Fruit fly (Drosophila melanogaster): Measurements from ENCODE around the gene twin.

twin gene

DNA sequence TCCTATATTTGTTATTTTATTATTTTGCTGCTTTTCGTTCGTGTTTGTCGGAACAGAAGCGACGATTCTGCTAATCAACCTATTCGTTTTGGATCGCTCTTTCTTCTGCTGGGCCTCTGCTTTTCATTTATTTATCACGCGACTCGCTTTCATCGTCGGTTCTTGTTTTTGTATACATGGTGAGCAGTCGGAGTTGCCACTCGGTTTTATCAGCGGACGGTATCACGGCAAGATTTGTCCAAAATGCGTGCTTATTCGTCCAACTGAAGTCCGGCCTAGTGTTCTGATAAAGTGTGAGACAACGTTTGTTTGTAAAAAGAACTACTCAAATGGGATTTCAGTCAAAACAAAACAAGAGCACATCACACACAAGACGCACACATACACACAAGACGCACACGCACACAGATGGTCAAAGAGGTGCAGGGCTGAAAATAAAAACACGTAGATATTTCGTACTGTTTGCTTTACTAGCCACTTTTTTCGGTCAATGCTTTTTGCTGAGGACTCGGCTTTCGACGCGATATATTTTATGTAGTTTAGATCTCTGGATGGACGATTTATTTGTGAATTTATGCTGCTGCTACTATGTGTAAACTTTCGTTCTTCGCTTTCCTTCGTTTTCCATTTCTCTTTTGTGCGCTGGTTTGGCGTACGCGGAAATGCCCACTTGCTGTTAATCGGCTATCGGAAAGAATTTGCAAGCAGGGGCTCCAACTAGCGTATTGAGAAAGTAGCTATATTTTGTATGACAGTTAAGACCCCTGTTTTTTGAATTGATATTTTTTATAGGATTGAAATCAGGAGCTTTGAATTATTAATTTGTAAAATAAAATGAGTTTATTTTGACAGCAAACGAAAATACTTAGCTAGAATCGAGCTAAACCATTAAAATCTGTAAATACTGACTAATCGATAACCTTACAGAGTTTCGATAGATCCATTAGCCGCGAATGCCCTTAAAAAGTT is at the start of gene twin (continued):
- TF ChIP-seq ham (GFP tag; IDR thresholded peaks at IDR 0.05) = no peak
- TF ChIP-seq CG10209 (GFP tag; optimal IDR thresholded peaks at IDR 0.05) = peak; percentile 11
- no peak for TF ChIP-seq CG11398 (GFP tag; optimal IDR thresholded peaks at IDR 0.05)

DNA sequence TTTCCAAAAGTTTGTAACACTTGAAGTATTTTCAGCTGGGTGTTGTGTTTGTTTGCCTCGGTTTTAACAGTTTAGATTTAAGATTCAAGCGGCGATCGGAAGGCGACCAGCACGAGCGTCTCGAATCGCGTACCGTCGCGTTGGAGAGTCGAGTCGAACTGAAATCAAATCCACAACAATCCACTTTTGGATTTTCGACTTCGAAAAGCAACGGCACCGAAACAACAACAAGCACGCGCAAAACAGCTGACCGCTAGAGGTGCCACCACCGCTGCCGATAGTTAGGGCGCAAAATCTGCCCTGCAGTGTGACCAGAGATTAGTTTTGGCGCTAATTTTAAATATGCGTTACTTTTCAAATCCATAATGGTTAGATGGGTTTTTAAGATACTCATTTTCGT is 49.3 kb upstream of the twin start, which contains the start of gene jar:
TSS of gene jar (minus strand) at position 163 of the 400 bp plus-strand sequence.
- TF ChIP-seq chm (GFP tag; IDR thresholded peaks at IDR 0.05) (peak; percentile 89), dati (GFP tag; IDR thresholded peaks at IDR 0.05) (no peak), chif (GFP tag; optimal IDR thresholded peaks at IDR 0.05) (no peak), Lhr (GFP tag; optimal IDR thresholded peaks at IDR 0.05) (peak; percentile 66), Sox100B (GFP tag; optimal IDR thresholded peaks at IDR 0.05) (no peak), CG2116 (GFP tag; optimal IDR thresholded peaks at IDR 0.05) (peak; percentile 83), hth (optimal IDR thresholded peaks at IDR 0.05) (no peak), zfh1 (GFP tag; IDR thresholded peaks at IDR 0.05) (peak; percentile 29; the same call in 1 of the 3 replicates), al (GFP tag; IDR thresholded peaks at IDR 0.05) (no peak), wek (GFP tag; optimal IDR thresholded peaks at IDR 0.05) (peak; percentile 65), tap (tag; optimal IDR thresholded peaks at IDR 0.05) (no peak), Hey (tag; optimal IDR thresholded peaks at IDR 0.05) (peak; percentile 21), ab (GFP tag; optimal IDR thresholded peaks at IDR 0.05) (no peak), CG9932 (GFP tag; IDR thresholded peaks at IDR 0.05) (peak; percentile 32; the same call in 1 of the 2 replicates), NC2α (GFP tag; optimal IDR thresholded peaks at IDR 0.05) (peak; percentile 24), D (optimal IDR thresholded peaks at IDR 0.05) (peak; percentile 5), D (GFP tag; optimal IDR thresholded peaks at IDR 0.05) (no peak), seq (GFP tag; IDR thresholded peaks at IDR 0.05) (peak; percentile 48; the same call in 1 of the 2 replicates), Jarid2 (GFP tag; optimal IDR thresholded peaks at IDR 0.05) (peak; percentile 99), mld (GFP tag; IDR thresholded peaks at IDR 0.05; ENCODE audit: partially characterized antibody) (peak; percentile 70; the same call in 2 of the 3 replicates), Dfd (GFP tag; optimal IDR thresholded peaks at IDR 0.05) (no peak), CG12769 (tag; optimal IDR thresholded peaks at IDR 0.05) (peak; percentile 49), HLH4C (GFP tag; IDR thresholded peaks at IDR 0.05; ENCODE audit: partially characterized antibody) (peak; percentile 73), CG34224 (GFP tag; IDR thresholded peaks at IDR 0.05; ENCODE audit: partially characterized antibody) (peak; percentile 93), CG12299 (tag; optimal IDR thresholded peaks at IDR 0.05) (no peak), ken (GFP tag; IDR thresholded peaks at IDR 0.05) (no peak), Rx (GFP tag; IDR thresholded peaks at IDR 0.05) (no peak), CG5245 (GFP tag; optimal IDR thresholded peaks at IDR 0.05) (no peak), CG10366 (GFP tag; IDR thresholded peaks at IDR 0.05) (peak; percentile 40), CG31365 (tag; optimal IDR thresholded peaks at IDR 0.05) (peak; percentile 44), hb (GFP tag; IDR thresholded peaks at IDR 0.05; ENCODE audit: partially characterized antibody) (peak; percentile 70), ftz-f1 (GFP tag; optimal IDR thresholded peaks at IDR 0.05) (no peak), shn (GFP tag; optimal IDR thresholded peaks at IDR 0.05) (no peak), CG14860 (GFP tag; IDR thresholded peaks at IDR 0.05; ENCODE audit: partially characterized antibody) (no peak; the same call in 2 of the 3 replicates), peb (GFP tag; IDR thresholded peaks at IDR 0.05) (no peak), lab (GFP tag; optimal IDR thresholded peaks at IDR 0.05) (peak; percentile 60), CG6175 (GFP tag; IDR thresholded peaks at IDR 0.05) (no peak), rib (GFP tag; IDR thresholded peaks at IDR 0.05) (peak; percentile 65), CG4328 (GFP tag; optimal IDR thresholded peaks at IDR 0.05) (no peak), CG11456 (GFP tag; IDR thresholded peaks at IDR 0.05) (no peak), CG7786 (GFP tag; optimal IDR thresholded peaks at IDR 0.05) (no peak), yki (optimal IDR thresholded peaks at IDR 0.05) (no peak), CG16813 (GFP tag; IDR thresholded peaks at IDR 0.05; ENCODE audit: partially characterized antibody) (peak; percentile 85), CG4820 (GFP tag; optimal IDR thresholded peaks at IDR 0.05) (no peak), CG10959 (GFP tag; IDR thresholded peaks at IDR 0.05) (no peak)
